Fruit fly (Drosophila melanogaster) whole organism, adult: ENCODE results near the gene CG4318.

Experiments
- CG11617 ChIP-seq: fragments of 200-800 bp; sonication (Bioruptor generic); optimal IDR thresholded peaks from 2 replicates; lab custom pipeline; 2017; ENCODE audit warnings: mild to moderate bottlenecking, missing biosample characterization, missing genetic modification reagents, missing genetic modification characterization
- CG12768 ChIP-seq: fragments of 200-800 bp; sonication (Bioruptor generic); optimal IDR thresholded peaks from 2 replicates; lab custom pipeline; 2017; ENCODE audit warnings: missing biosample characterization, missing genetic modification characterization, mild to moderate bottlenecking, moderate library complexity, missing genetic modification reagents
- CG14711 ChIP-seq: fragments of 200-800 bp; sonication (Bioruptor generic); optimal IDR thresholded peaks from 2 replicates; lab custom pipeline; 2018; ENCODE audit warnings: missing biosample characterization, mild to moderate bottlenecking, missing genetic modification characterization, moderate library complexity
- CG1620 ChIP-seq: fragments of 200-800 bp; sonication (Bioruptor generic); optimal IDR thresholded peaks from 2 replicates; lab custom pipeline; 2016; ENCODE audit warnings: missing biosample characterization, missing genetic modification characterization
- CG33017 ChIP-seq: fragments of 200-800 bp; sonication (Bioruptor generic); optimal IDR thresholded peaks from 2 replicates; lab custom pipeline; 2018; ENCODE audit warnings: missing biosample characterization, mild to moderate bottlenecking, missing genetic modification characterization, moderate library complexity
- CG5204 ChIP-seq: fragments of 200-800 bp; sonication (Bioruptor generic); optimal IDR thresholded peaks from 2 replicates; lab custom pipeline; 2016; ENCODE audit warnings: missing biosample characterization, missing genetic modification characterization
- CG7045 ChIP-seq: fragments of 200-800 bp; sonication (Bioruptor generic); optimal IDR thresholded peaks from 2 replicates; lab custom pipeline; 2017; ENCODE audit warnings: missing biosample characterization, mild to moderate bottlenecking, missing genetic modification characterization
- CG7101 ChIP-seq: fragments of 200-800 bp; sonication (Bioruptor generic); optimal IDR thresholded peaks from 2 replicates; lab custom pipeline; 2018; ENCODE audit warnings: missing biosample characterization, mild to moderate bottlenecking, missing genetic modification characterization, moderate library complexity
- Clk ChIP-seq: fragments of 200-800 bp; sonication (Bioruptor generic); optimal IDR thresholded peaks from 2 replicates; lab custom pipeline; 2017; ENCODE audit warnings: missing biosample characterization, missing genetic modification characterization
- Crg-1 ChIP-seq: fragments of 200-800 bp; sonication (Bioruptor generic); optimal IDR thresholded peaks from 2 replicates; lab custom pipeline; 2016; ENCODE audit warnings: missing biosample characterization, missing genetic modification characterization
- Hr96 ChIP-seq: fragments of 200-800 bp; sonication (Bioruptor generic); optimal IDR thresholded peaks from 2 replicates; lab custom pipeline; 2016; ENCODE audit warnings: missing biosample characterization, missing genetic modification characterization
- Mnt ChIP-seq: fragments of 200-800 bp; sonication (Bioruptor generic); optimal IDR thresholded peaks from 2 replicates; lab custom pipeline; 2016; ENCODE audit warnings: missing biosample characterization, mild to moderate bottlenecking, missing genetic modification characterization
- bab1 ChIP-seq: fragments of 200-800 bp; sonication (Bioruptor generic); optimal IDR thresholded peaks from 3 replicates; lab custom pipeline; 2019; ENCODE audit warnings: missing biosample characterization, mild to moderate bottlenecking, missing genetic modification characterization, moderate library complexity
- cic ChIP-seq: fragments of 200-800 bp; sonication (Bioruptor generic); optimal IDR thresholded peaks from 2 replicates; lab custom pipeline; 2017; ENCODE audit warnings: missing biosample characterization, mild to moderate bottlenecking, missing genetic modification characterization, moderate library complexity
- cnc ChIP-seq, 2 experiments: fragments of >200 bp; optimal IDR thresholded peaks; 2 replicates each; lab custom pipeline; 2017
- kay ChIP-seq: fragments of 200-800 bp; sonication (Bioruptor generic); peaks from one replicate; lab custom pipeline; 2016; ENCODE audit warnings: missing biosample characterization, missing genetic modification characterization, borderline replicate concordance
- ovo ChIP-seq: fragments of 200-800 bp; sonication (Bioruptor generic); optimal IDR thresholded peaks from 2 replicates; lab custom pipeline; 2016; ENCODE audit warnings: missing biosample characterization, missing genetic modification characterization
- pad ChIP-seq: fragments of 200-800 bp; sonication (Bioruptor generic); optimal IDR thresholded peaks from 3 replicates; lab custom pipeline; 2017; ENCODE audit warnings: missing biosample characterization, missing genetic modification characterization, mild to moderate bottlenecking, moderate library complexity, missing genetic modification reagents
- tj ChIP-seq: fragments of 200-800 bp; sonication (Bioruptor generic); optimal IDR thresholded peaks from 3 replicates; lab custom pipeline; 2017; ENCODE audit warnings: missing biosample characterization, mild to moderate bottlenecking, missing genetic modification characterization, moderate library complexity
- toe ChIP-seq: fragments of 200-800 bp; sonication (Bioruptor generic); optimal IDR thresholded peaks from 2 replicates; lab custom pipeline; 2016; ENCODE audit warnings: missing biosample characterization, missing genetic modification characterization

The CG4318 gene

dm6 chrX:13136939-13137697, 17.6 kb downstream of the CG4318 start:
- TF ChIP-seq Hr96 (GFP tag; lab: Kevin White, UChicago) (no peak), tj (GFP tag; lab: Kevin White, UChicago) (no peak), Crg-1 (GFP tag; lab: Kevin White, UChicago) (no peak), CG1620 (GFP tag; lab: Kevin White, UChicago) (no peak), CG12768 (GFP tag; lab: Kevin White, UChicago) (no peak), Mnt (GFP tag; lab: Kevin White, UChicago) (no peak), pad (GFP tag; lab: Kevin White, UChicago) (no peak)

- TF ChIP-seq toe (GFP tag; lab: Kevin White, UChicago) (no peak), CG5204 (GFP tag; lab: Kevin White, UChicago) (no peak), Hr96 (GFP tag; lab: Kevin White, UChicago) (no peak), Crg-1 (GFP tag; lab: Kevin White, UChicago) (no peak), CG7045 (GFP tag; lab: Kevin White, UChicago) (no peak), CG12768 (GFP tag; lab: Kevin White, UChicago) (no peak), tj (GFP tag; lab: Kevin White, UChicago) (no peak), CG14711 (tag; lab: Kevin White, UChicago) (no peak), cic (GFP tag; lab: Kevin White, UChicago) (no peak), CG1620 (GFP tag; lab: Kevin White, UChicago) (no peak), ovo (GFP tag; lab: Kevin White, UChicago) (no peak), bab1 (GFP tag; lab: Kevin White, UChicago) (no peak), CG11617 (GFP tag; lab: Kevin White, UChicago) (no peak), Mnt (GFP tag; lab: Kevin White, UChicago) (no peak), kay (GFP tag; lab: Kevin White, UChicago) (no peak), CG7101 (tag; lab: Kevin White, UChicago) (no peak)
Observed at dm6 chrX:13135702-13136101, 19.0 kb downstream of the CG4318 start.

- TF ChIP-seq pad (GFP tag; lab: Kevin White, UChicago), result no peak
- TF ChIP-seq Clk (GFP tag; lab: Kevin White, UChicago), result no peak
- TF ChIP-seq cnc (optimal IDR thresholded peaks at IDR 0.05; lab: Kevin White, UChicago), result no peak
- no peak for TF ChIP-seq CG14711 (tag; lab: Kevin White, UChicago)
- TF ChIP-seq CG7101 (tag; lab: Kevin White, UChicago), result no peak
- TF ChIP-seq Crg-1 (GFP tag; lab: Kevin White, UChicago), result no peak
- TF ChIP-seq ovo (GFP tag; lab: Kevin White, UChicago), result no peak
Observed at dm6 chrX:13134811-13135210, 19.9 kb downstream of the CG4318 start.

- peak; percentile 98 for TF ChIP-seq CG12768 (GFP tag; lab: Kevin White, UChicago)
- peak; percentile 96 for TF ChIP-seq CG14711 (tag; lab: Kevin White, UChicago)
- TF ChIP-seq kay (GFP tag; lab: Kevin White, UChicago), result no peak
- peak; percentile 96 for TF ChIP-seq tj (GFP tag; lab: Kevin White, UChicago)
- peak; percentile 97 for TF ChIP-seq CG7045 (GFP tag; lab: Kevin White, UChicago)
- peak; percentile 99 for TF ChIP-seq CG1620 (GFP tag; lab: Kevin White, UChicago)
- TF ChIP-seq cnc (optimal IDR thresholded peaks at IDR 0.05; lab: Kevin White, UChicago), result no peak
- peak; percentile 96 for TF ChIP-seq bab1 (GFP tag; lab: Kevin White, UChicago)
- peak; percentile 98 for TF ChIP-seq Crg-1 (GFP tag; lab: Kevin White, UChicago)
- peak; percentile 97 for TF ChIP-seq pad (GFP tag; lab: Kevin White, UChicago)
- peak; percentile 97 for TF ChIP-seq CG33017 (tag; lab: Kevin White, UChicago)
- TF ChIP-seq CG5204 (GFP tag; lab: Kevin White, UChicago), result peak; percentile 96
- peak; percentile 91 for TF ChIP-seq cic (GFP tag; lab: Kevin White, UChicago)
- peak; percentile 98 for TF ChIP-seq CG11617 (GFP tag; lab: Kevin White, UChicago)
- peak; percentile 90 for TF ChIP-seq ovo (GFP tag; lab: Kevin White, UChicago)
- TF ChIP-seq Clk (GFP tag; lab: Kevin White, UChicago), result peak; percentile 97
- peak; percentile 99 for TF ChIP-seq Hr96 (GFP tag; lab: Kevin White, UChicago)
- TF ChIP-seq Mnt (GFP tag; lab: Kevin White, UChicago), result peak; percentile 97
- peak; percentile 99 for TF ChIP-seq CG7101 (tag; lab: Kevin White, UChicago)
- peak; percentile 92 for TF ChIP-seq toe (GFP tag; lab: Kevin White, UChicago)
Observed at dm6 chrX:13131063-13131773, 23.5 kb downstream of the CG4318 start.

dm6 chrX:13130175-13130822, 24.4 kb downstream of the CG4318 start:
- peak; percentile 5 for TF ChIP-seq Hr96 (GFP tag; lab: Kevin White, UChicago)
- no peak for TF ChIP-seq CG1620 (GFP tag; lab: Kevin White, UChicago)
- no peak for TF ChIP-seq CG12768 (GFP tag; lab: Kevin White, UChicago)
- no peak for TF ChIP-seq CG33017 (tag; lab: Kevin White, UChicago)
- TF ChIP-seq tj (GFP tag; lab: Kevin White, UChicago), result no peak
- no peak for TF ChIP-seq cic (GFP tag; lab: Kevin White, UChicago)
- TF ChIP-seq cnc (optimal IDR thresholded peaks at IDR 0.05; lab: Kevin White, UChicago), result no peak
- TF ChIP-seq toe (GFP tag; lab: Kevin White, UChicago), result peak; percentile 42
- TF ChIP-seq CG5204 (GFP tag; lab: Kevin White, UChicago), result peak; percentile 60
- TF ChIP-seq Mnt (GFP tag; lab: Kevin White, UChicago), result no peak
- TF ChIP-seq CG7101 (tag; lab: Kevin White, UChicago), result peak; percentile 37
- no peak for TF ChIP-seq bab1 (GFP tag; lab: Kevin White, UChicago)
- no peak for TF ChIP-seq CG11617 (GFP tag; lab: Kevin White, UChicago)
- peak; percentile 52 for TF ChIP-seq CG7045 (GFP tag; lab: Kevin White, UChicago)
- no peak for TF ChIP-seq Crg-1 (GFP tag; lab: Kevin White, UChicago)
- no peak for TF ChIP-seq Clk (GFP tag; lab: Kevin White, UChicago)
- TF ChIP-seq CG14711 (tag; lab: Kevin White, UChicago), result peak; percentile 35
- peak; percentile 56 for TF ChIP-seq kay (GFP tag; lab: Kevin White, UChicago)
- TF ChIP-seq pad (GFP tag; lab: Kevin White, UChicago), result no peak
- TF ChIP-seq ovo (GFP tag; lab: Kevin White, UChicago), result no peak
